Fruit fly (Drosophila melanogaster) whole organism, embryonic: ENCODE results near the gene mEFTs.

Experiments used
- Adf1 ChIP-seq: fragments of 200-800 bp; sonication (Bioruptor generic); IDR thresholded peaks from 2 replicates; pipeline ENCODE4 v1.3.6; 2022; ENCODE audit warnings: missing biosample characterization, missing genetic modification characterization
- Asciz ChIP-seq: fragments of 200-800 bp; sonication (Bioruptor generic); optimal IDR thresholded peaks from 2 replicates; lab custom pipeline; 2017; ENCODE audit warnings: missing biosample characterization, mild to moderate bottlenecking, missing genetic modification characterization, missing genetic modification reagents
- Blimp-1 ChIP-seq: fragments of 200-800 bp; sonication (Bioruptor generic); optimal IDR thresholded peaks from 3 replicates; lab custom pipeline; 2018; ENCODE audit warnings: missing biosample characterization, missing genetic modification characterization, mild to moderate bottlenecking, moderate library complexity, missing genetic modification reagents
- CG10321 ChIP-seq: fragments of 200-800 bp; sonication (Bioruptor generic); IDR thresholded peaks from 2 replicates; pipeline ENCODE4 v1.3.6; 2022; ENCODE audit warnings: missing biosample characterization, missing genetic modification characterization
- CG14860 ChIP-seq: fragments of 200-800 bp; sonication (Bioruptor generic); IDR thresholded peaks from 3 replicates; pipeline ENCODE4 v1.3.6; 2022; ENCODE audit warnings: missing biosample characterization, missing genetic modification characterization; ENCODE audit not compliant: partially characterized antibody
- CG15514 ChIP-seq: fragments of 200-800 bp; sonication (Bioruptor generic); optimal IDR thresholded peaks from 3 replicates; lab custom pipeline; 2017; ENCODE audit warnings: missing biosample characterization, missing genetic modification characterization, mild to moderate bottlenecking, moderate library complexity, missing genetic modification reagents
- CG17568 ChIP-seq: fragments of 200-800 bp; sonication (Bioruptor generic); optimal IDR thresholded peaks from 2 replicates; lab custom pipeline; 2018; ENCODE audit warnings: missing biosample characterization, mild to moderate bottlenecking, missing genetic modification characterization, moderate library complexity
- CG18599 ChIP-seq: fragments of 200-800 bp; sonication (Bioruptor generic); optimal IDR thresholded peaks from 3 replicates; lab custom pipeline; 2017; ENCODE audit warnings: missing biosample characterization, missing genetic modification characterization, mild to moderate bottlenecking, moderate library complexity, missing genetic modification reagents
- CG18764 ChIP-seq: fragments of 200-800 bp; sonication (Bioruptor generic); optimal IDR thresholded peaks from 3 replicates; lab custom pipeline; 2016; ENCODE audit warnings: missing biosample characterization, missing genetic modification characterization
- CG3163 ChIP-seq: fragments of 200-800 bp; sonication (Bioruptor generic); optimal IDR thresholded peaks from 3 replicates; lab custom pipeline; 2016; ENCODE audit warnings: missing biosample characterization, missing genetic modification characterization
- CG34224 ChIP-seq: fragments of 200-800 bp; sonication (Bioruptor generic); IDR thresholded peaks from 3 replicates; pipeline ENCODE4 v1.3.6; 2022; ENCODE audit warnings: missing biosample characterization, missing genetic modification characterization; ENCODE audit not compliant: partially characterized antibody
- CG34422 ChIP-seq: fragments of 200-800 bp; sonication (Bioruptor generic); IDR thresholded peaks from 3 replicates; pipeline ENCODE4 v1.3.6; 2022; ENCODE audit warnings: missing biosample characterization, missing genetic modification characterization
- CG3838 ChIP-seq: fragments of 200-800 bp; sonication (Bioruptor generic); optimal IDR thresholded peaks from 3 replicates; lab custom pipeline; 2016; ENCODE audit warnings: missing biosample characterization, missing genetic modification characterization
- CG4328 ChIP-seq: fragments of 200-800 bp; sonication (Bioruptor generic); optimal IDR thresholded peaks from 3 replicates; lab custom pipeline; 2017; ENCODE audit warnings: missing biosample characterization, missing genetic modification reagents, missing genetic modification characterization
- Elba2 ChIP-seq: fragments of 200-800 bp; sonication (Bioruptor generic); optimal IDR thresholded peaks from 3 replicates; lab custom pipeline; 2016; ENCODE audit warnings: missing biosample characterization, missing genetic modification characterization
- Hr51 ChIP-seq, 2 experiments: fragments of 200-800 bp; sonication (Bioruptor generic); optimal IDR thresholded peaks; 2 replicates in 1 of 2; 3 replicates in 1 of 2; lab custom pipeline; 2016 to 2018; ENCODE audit warnings: missing biosample characterization in 2 of 2, missing genetic modification characterization in 2 of 2, mild to moderate bottlenecking in 1 of 2, moderate library complexity in 1 of 2
- Med ChIP-seq: fragments of 200-800 bp; sonication (Bioruptor generic); peaks from one replicate; lab custom pipeline; 2016; ENCODE audit warnings: missing biosample characterization, missing genetic modification characterization, mild to moderate bottlenecking, inconsistent platforms, moderate library complexity
- Myb ChIP-seq: fragments of 200-800 bp; sonication (Bioruptor generic); optimal IDR thresholded peaks from 2 replicates; lab custom pipeline; 2016; ENCODE audit warnings: missing biosample characterization, missing genetic modification characterization
- PHDP ChIP-seq: fragments of 200-800 bp; sonication (Bioruptor generic); optimal IDR thresholded peaks from 3 replicates; lab custom pipeline; 2018; ENCODE audit warnings: missing biosample characterization, mild to moderate bottlenecking, missing genetic modification characterization, moderate library complexity
- Rfx ChIP-seq: fragments of 200-800 bp; sonication (Bioruptor generic); IDR thresholded peaks from 2 replicates; pipeline ENCODE4 v1.3.6; 2022; ENCODE audit warnings: missing biosample characterization, missing genetic modification characterization
- Sox100B ChIP-seq: fragments of 200-800 bp; sonication (Bioruptor generic); optimal IDR thresholded peaks from 3 replicates; lab custom pipeline; 2018; ENCODE audit warnings: missing biosample characterization, mild to moderate bottlenecking, missing genetic modification characterization
- Trl ChIP-seq, 3 experiments: fragments of >200 bp in 2 of 3; fragments of 200-800 bp in 1 of 3; sonication (Bioruptor generic) in 1 of 3; optimal IDR thresholded peaks; 2 replicates in 1 of 3; 3 replicates in 2 of 3; lab custom pipeline; 2016 to 2017; ENCODE audit warnings: missing biosample characterization in 1 of 3, missing genetic modification characterization in 1 of 3
- ara ChIP-seq: fragments of 200-800 bp; sonication (Bioruptor generic); IDR thresholded peaks from 2 replicates; pipeline ENCODE4 v1.3.6; 2022; ENCODE audit warnings: missing biosample characterization, missing genetic modification characterization
- corto ChIP-seq: fragments of 200-800 bp; sonication (Bioruptor generic); optimal IDR thresholded peaks from 2 replicates; lab custom pipeline; 2016; ENCODE audit warnings: missing biosample characterization, mild to moderate bottlenecking, missing genetic modification characterization, moderate library complexity
- dati ChIP-seq: fragments of 200-800 bp; sonication (Bioruptor generic); IDR thresholded peaks from 2 replicates; pipeline ENCODE4 v1.3.6; 2022; ENCODE audit warnings: missing biosample characterization, missing genetic modification characterization
- dmrt11E ChIP-seq: fragments of 200-800 bp; sonication (Bioruptor generic); optimal IDR thresholded peaks from 3 replicates; lab custom pipeline; 2018; ENCODE audit warnings: missing biosample characterization, mild to moderate bottlenecking, missing genetic modification characterization, moderate library complexity
- exex ChIP-seq: fragments of 200-800 bp; sonication (Bioruptor generic); optimal IDR thresholded peaks from 4 replicates; lab custom pipeline; 2018; ENCODE audit warnings: missing biosample characterization, mild to moderate bottlenecking, missing genetic modification characterization, moderate library complexity
- gfzf ChIP-seq: fragments of 200-800 bp; sonication (Bioruptor generic); optimal IDR thresholded peaks from 2 replicates; lab custom pipeline; 2016; ENCODE audit warnings: missing biosample characterization, mild to moderate bottlenecking, missing genetic modification characterization, moderate library complexity
- hbn ChIP-seq: fragments of 200-800 bp; sonication (Bioruptor generic); IDR thresholded peaks from 2 replicates; pipeline ENCODE4 v1.3.6; 2022; ENCODE audit warnings: missing biosample characterization, missing genetic modification characterization; ENCODE audit not compliant: partially characterized antibody
- hth ChIP-seq: fragments of >200 bp; optimal IDR thresholded peaks from 2 replicates; lab custom pipeline; 2017; ENCODE audit warnings: inconsistent platforms
- lab ChIP-seq: fragments of 200-800 bp; sonication (Bioruptor generic); optimal IDR thresholded peaks from 3 replicates; lab custom pipeline; 2017; ENCODE audit warnings: missing biosample characterization, missing genetic modification characterization, mild to moderate bottlenecking, moderate library complexity, missing genetic modification reagents
- mirr ChIP-seq: fragments of 200-800 bp; sonication (Bioruptor generic); optimal IDR thresholded peaks from 3 replicates; lab custom pipeline; 2018; ENCODE audit warnings: missing biosample characterization, mild to moderate bottlenecking, missing genetic modification characterization
- nau ChIP-seq: fragments of 200-800 bp; sonication (Bioruptor generic); optimal IDR thresholded peaks from 3 replicates; lab custom pipeline; 2017; ENCODE audit warnings: missing biosample characterization, mild to moderate bottlenecking, missing genetic modification characterization, missing genetic modification reagents
- nom ChIP-seq: fragments of 200-800 bp; sonication (Bioruptor generic); optimal IDR thresholded peaks from 2 replicates; lab custom pipeline; 2017; ENCODE audit warnings: missing biosample characterization, missing genetic modification characterization, mild to moderate bottlenecking, moderate library complexity, missing genetic modification reagents
- ranshi ChIP-seq: fragments of 200-800 bp; sonication (Bioruptor generic); IDR thresholded peaks from 2 replicates; pipeline ENCODE4 v1.3.6; 2022; ENCODE audit warnings: missing biosample characterization, missing genetic modification characterization
- sd ChIP-seq: fragments of 200-800 bp; sonication (Bioruptor generic); optimal IDR thresholded peaks from 3 replicates; lab custom pipeline; 2018; ENCODE audit warnings: missing biosample characterization, mild to moderate bottlenecking, missing genetic modification characterization, moderate library complexity
- sob ChIP-seq: fragments of 200-800 bp; sonication (Bioruptor generic); IDR thresholded peaks from 2 replicates; pipeline ENCODE4 v1.3.6; 2022; ENCODE audit warnings: missing biosample characterization, missing genetic modification characterization
- sqz ChIP-seq: fragments of 200-800 bp; sonication (Bioruptor generic); optimal IDR thresholded peaks from 3 replicates; lab custom pipeline; 2018; ENCODE audit warnings: missing biosample characterization, mild to moderate bottlenecking, missing genetic modification characterization
- tap ChIP-seq: fragments of 200-800 bp; optimal IDR thresholded peaks from 3 replicates; lab custom pipeline; 2019; ENCODE audit warnings: missing biosample characterization, mild to moderate bottlenecking, missing genetic modification characterization, moderate library complexity
- tgo ChIP-seq: fragments of 200-800 bp; sonication (Bioruptor generic); IDR thresholded peaks from 3 replicates; pipeline ENCODE4 v1.3.6; 2022; ENCODE audit warnings: missing biosample characterization, missing genetic modification characterization
- zfh2 ChIP-seq: fragments of 200-800 bp; sonication (Bioruptor generic); optimal IDR thresholded peaks from 2 replicates; lab custom pipeline; 2016; ENCODE audit warnings: missing biosample characterization, missing genetic modification characterization

The mEFTs gene

dm6 chr2L:17449608-17450504, 51.0 kb downstream of the mEFTs start, which contains the start of gene dl (continued):
- TF ChIP-seq CG3838 (GFP tag; lab: Kevin White, UChicago) (no peak), nau (GFP tag; lab: Kevin White, UChicago) (peak; percentile 23), dati (GFP tag; lab: Robert Waterston, UW) (no peak), Myb (GFP tag; lab: Kevin White, UChicago) (peak; percentile 66), Med (GFP tag; lab: Kevin White, UChicago) (peak; percentile 85), exex (tag; lab: Kevin White, UChicago) (peak; percentile 95), sob (GFP tag; lab: Robert Waterston, UW) (no peak), hbn (no peak), Sox100B (GFP tag; lab: Kevin White, UChicago) (no peak), zfh2 (no peak), corto (GFP tag; lab: Kevin White, UChicago) (no peak), Trl (optimal IDR thresholded peaks at IDR 0.05; lab: Kevin White, UChicago) (peak; percentile 66 to 83), Trl (GFP tag; optimal IDR thresholded peaks at IDR 0.05; lab: Kevin White, UChicago) (no peak), gfzf (peak; percentile 10), Asciz (peak; percentile 5), CG34224 (GFP tag; lab: Robert Waterston, UW) (peak; percentile 33; the same call in 1 of the 3 replicates), CG18599 (GFP tag; lab: Kevin White, UChicago) (peak; percentile 2), CG15514 (GFP tag; lab: Kevin White, UChicago) (peak; percentile 14), CG10321 (GFP tag; lab: Robert Waterston, UW) (no peak), PHDP (tag; lab: Kevin White, UChicago) (no peak), tgo (no peak), Rfx (GFP tag; lab: Robert Waterston, UW) (peak; percentile 27; the same call in 1 of the 2 replicates), Elba2 (no peak), hth (no peak), mirr (peak; percentile 21), CG14860 (GFP tag; lab: Robert Waterston, UW) (no peak), Hr51 (GFP tag; optimal IDR thresholded peaks at IDR 0.05; lab: Kevin White, UChicago) (no peak), Blimp-1 (GFP tag; lab: Kevin White, UChicago) (peak; percentile 58), CG34422 (GFP tag; lab: Robert Waterston, UW) (peak; percentile 18; the same call in 1 of the 3 replicates), dmrt11E (tag; lab: Kevin White, UChicago) (no peak), CG3163 (GFP tag; lab: Kevin White, UChicago) (peak; percentile 90), lab (GFP tag; lab: Kevin White, UChicago) (peak; percentile 40), ranshi (GFP tag; lab: Robert Waterston, UW) (no peak), tap (no peak), CG18764 (no peak), CG4328 (GFP tag; lab: Kevin White, UChicago) (no peak), CG17568 (GFP tag; lab: Kevin White, UChicago) (peak; percentile 5), ara (0 out of 2 replicates have a peak, but pooled peaks have one; percentile 13), sqz (GFP tag; lab: Kevin White, UChicago) (peak; percentile 10), Adf1 (GFP tag; lab: Robert Waterston, UW) (no peak; the same call in 1 of the 2 replicates), sd (peak; percentile 68), nom (peak; percentile 18)
- TF ChIP-seq, all 482 proteins: peak for 77
